Worm (Caenorhabditis elegans) whole organism, L4/young adult: ENCODE results near the gene Y51H4A.6.
"Not testable (repeated sequence)": the region's sequence is repeated elsewhere in the genome, so short reads cannot be mapped to it uniquely, and the experiment has no call there.

ENCODE experiments used
- W03F9.2 ChIP-seq: fragments of 150-350 bp; optimal IDR thresholded peaks from 2 replicates; lab custom pipeline; 2014; ENCODE audit warnings: missing biosample characterization, missing genetic modification characterization
- dao-5 ChIP-seq: sonication (generic microtip); optimal IDR thresholded peaks from 2 replicates; lab custom pipeline; 2016; ENCODE audit warnings: missing genotype, missing genetic modification characterization, moderate library complexity, missing compliant biosample characterization
- him-1 ChIP-seq: sonication (generic microtip); optimal IDR thresholded peaks from 2 replicates; lab custom pipeline; 2016; ENCODE audit warnings: missing genotype, missing genetic modification reagents, missing genetic modification characterization, missing compliant biosample characterization

Gene Y51H4A.6

DNA sequence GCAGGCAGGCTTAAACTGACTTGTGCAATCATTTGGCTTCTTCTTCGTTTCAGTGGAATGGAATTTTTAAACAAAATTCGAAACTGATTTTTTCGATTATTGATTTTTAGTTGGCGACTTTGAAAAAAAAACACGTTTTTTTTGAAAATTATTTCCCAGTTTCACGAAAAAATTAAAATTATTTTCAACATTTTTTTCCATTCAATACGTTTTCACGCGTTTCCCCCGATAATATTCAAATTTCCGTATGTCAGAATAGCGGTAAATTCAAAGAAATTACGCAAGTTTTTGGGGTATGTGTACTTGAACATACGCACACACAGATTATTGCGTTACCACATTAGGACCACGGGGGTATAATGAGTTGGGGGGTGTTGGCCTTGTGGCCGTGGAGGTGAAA lies 26.3 kb upstream of the Y51H4A.6 start, which contains the start of gene Y51H4A.935:
Y51H4A.935 (minus strand) TSS at position 101 of the 400 bp plus-strand sequence.
- TF ChIP-seq W03F9.2, dao-5, him-1 (tag; lab: Kevin White, UChicago): not testable (repeated sequence)

DNA sequence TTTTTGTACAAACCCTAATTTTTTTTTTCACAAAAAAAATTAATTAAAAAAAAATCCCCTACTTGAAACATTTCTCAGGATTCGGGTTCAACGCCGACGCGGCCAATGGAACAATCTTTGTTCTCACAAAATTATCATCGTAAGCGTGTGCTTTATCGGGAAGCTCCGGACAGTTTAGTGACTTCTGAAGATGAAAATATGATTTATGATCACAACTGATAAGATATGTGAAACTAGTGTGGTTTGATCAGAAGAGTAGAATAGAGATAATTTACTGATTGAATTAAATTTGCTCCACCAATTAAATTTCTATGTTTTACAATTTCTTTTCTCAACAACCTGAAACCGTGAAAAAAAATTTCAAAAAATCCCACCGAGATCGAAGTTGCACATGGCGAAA lies 8.4 kb upstream of the Y51H4A.6 start:
- TF ChIP-seq W03F9.2 (tag; lab: Kevin White, UChicago) (no peak), him-1 (tag; lab: Kevin White, UChicago) (no peak), dao-5 (tag; lab: Kevin White, UChicago) (no peak)

DNA sequence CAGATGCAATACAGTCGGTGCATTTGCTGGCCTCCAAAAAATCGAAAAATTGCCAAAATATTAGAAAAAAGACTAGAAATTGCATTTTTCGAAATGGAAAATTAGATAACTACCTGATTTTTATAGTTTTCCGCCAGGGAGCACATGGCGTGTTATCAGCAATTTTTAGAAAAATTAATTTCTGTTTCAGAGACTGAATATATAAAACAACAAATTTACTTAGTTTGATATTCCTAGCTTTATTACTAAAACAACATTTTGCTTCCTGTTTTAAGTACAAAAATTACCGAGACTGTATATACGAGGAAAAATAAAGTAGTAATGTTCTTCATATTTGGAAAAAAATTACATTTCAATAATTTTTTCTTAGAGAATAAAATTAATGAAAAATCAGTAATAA lies 7.4 kb upstream of the Y51H4A.6 start, which contains the start of gene Y51H4A.5:
Y51H4A.5 (minus strand) TSS at position 101 of the 400 bp plus-strand sequence.
- TF ChIP-seq W03F9.2 (tag; lab: Kevin White, UChicago) (no peak), dao-5 (tag; lab: Kevin White, UChicago) (no peak), him-1 (tag; lab: Kevin White, UChicago) (no peak)

DNA sequence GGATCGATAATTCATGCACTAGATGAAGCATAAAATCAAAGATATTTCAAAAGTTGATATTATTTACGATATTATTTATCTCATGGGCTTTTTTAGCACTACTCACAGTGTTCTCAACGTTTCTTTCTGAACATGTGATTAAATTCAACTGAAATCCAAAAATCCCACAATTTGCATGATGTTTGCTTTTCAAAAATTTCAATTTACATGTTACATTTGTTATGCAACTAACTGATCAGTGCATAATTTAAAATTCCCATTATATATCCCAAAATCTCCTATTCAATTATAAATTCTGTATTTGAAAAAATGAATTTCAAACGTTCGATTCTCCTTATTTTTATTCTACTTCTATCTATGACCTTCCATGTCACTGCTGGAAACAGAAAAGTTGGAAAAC lies 5.1 kb upstream of the Y51H4A.6 start, which contains the start of gene Y51H4A.937:
Y51H4A.937 (plus strand) TSS at position 301 of the 400 bp plus-strand sequence.
- TF ChIP-seq W03F9.2 (tag; lab: Kevin White, UChicago) (no peak), dao-5 (tag; lab: Kevin White, UChicago) (no peak), him-1 (tag; lab: Kevin White, UChicago) (no peak)

DNA sequence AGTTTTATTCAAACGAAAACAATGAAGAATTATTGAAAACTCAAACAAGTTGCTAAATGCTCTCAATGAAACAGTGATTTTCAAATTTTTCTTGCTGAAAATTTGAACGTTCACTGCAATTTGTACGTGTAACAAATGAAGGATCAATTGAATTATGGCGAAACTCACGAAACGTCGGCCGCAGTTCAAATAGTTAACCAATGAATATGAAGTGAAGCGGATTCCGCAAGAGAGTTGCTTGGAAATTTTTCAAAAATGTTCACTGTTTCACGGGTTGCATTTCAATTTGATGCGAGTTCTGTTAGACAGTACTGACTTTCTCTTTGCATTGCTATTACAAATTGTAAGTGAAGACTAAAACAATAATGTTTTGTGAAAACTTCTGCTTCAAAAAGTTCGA lies 1.4 kb downstream of the Y51H4A.6 start:
- TF ChIP-seq dao-5 (tag; lab: Kevin White, UChicago): no peak
- TF ChIP-seq him-1 (tag; lab: Kevin White, UChicago): no peak
- TF ChIP-seq W03F9.2 (tag; lab: Kevin White, UChicago): no peak

DNA sequence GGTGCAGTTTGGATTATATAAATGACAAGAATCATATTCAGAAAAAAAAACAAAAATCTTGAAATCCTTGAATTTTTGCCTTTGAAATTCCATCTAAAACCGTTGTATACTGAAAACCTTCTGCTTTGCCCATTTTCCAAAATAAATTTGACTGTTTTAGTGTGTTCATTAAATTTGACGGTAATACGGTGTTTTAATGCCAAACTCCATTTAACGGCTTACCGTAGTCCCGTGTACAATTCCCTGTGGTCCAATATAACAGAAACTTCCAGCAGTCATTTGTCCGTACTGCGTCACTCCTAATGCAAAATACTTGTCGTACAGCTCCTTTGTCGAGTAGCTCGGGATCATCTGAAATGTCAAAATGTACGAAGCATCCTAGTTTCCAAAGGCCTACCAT lies 7.1 kb downstream of the Y51H4A.6 start:
- TF ChIP-seq him-1 (tag; lab: Kevin White, UChicago): no peak
- no peak for TF ChIP-seq W03F9.2 (tag; lab: Kevin White, UChicago)
- TF ChIP-seq dao-5 (tag; lab: Kevin White, UChicago): no peak

DNA sequence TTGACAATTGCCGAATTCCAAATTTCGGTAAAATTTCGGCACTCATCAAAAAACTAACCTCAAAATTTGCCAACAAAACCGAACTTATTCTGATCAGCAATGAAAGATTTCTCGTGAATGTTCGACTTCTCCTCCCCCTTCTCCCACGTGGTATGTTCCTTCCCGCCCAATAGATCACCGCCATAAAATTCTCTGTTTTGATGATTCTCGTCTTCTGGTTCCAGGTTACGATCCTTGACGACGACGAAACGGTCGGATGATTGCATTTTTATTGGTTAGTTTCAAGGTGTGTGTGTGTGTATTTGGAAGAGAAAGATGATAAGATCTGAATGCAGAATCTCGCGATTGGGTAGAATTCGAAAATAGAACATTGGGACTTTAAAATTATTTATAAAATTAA lies 9.2 kb downstream of the Y51H4A.6 start, which contains the start of gene uroc-1:
uroc-1 (minus strand) TSS at position 101 of the 400 bp plus-strand sequence.
- no peak for TF ChIP-seq him-1 (tag; lab: Kevin White, UChicago)
- TF ChIP-seq W03F9.2 (tag; lab: Kevin White, UChicago): no peak
- TF ChIP-seq dao-5 (tag; lab: Kevin White, UChicago): no peak

DNA sequence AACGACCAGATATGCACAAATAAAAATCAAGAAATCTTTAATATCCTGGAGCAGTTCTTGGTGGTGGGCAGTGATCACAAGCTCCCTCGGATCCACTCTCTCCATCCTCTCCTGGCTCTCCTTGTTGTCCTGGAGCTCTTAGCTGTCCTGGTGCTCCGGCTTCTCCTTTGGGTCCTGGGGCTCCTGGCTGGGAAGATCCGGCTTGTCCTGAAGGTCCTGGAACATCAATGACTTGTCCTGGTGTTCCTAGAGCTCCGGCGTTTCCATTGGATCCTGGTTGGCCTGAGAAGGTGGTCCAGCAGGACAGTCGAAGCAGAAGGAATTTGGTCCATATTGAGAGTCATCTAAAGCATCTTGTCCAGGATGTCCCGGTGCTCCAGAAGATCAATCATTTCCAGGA lies 18.0 kb downstream of the Y51H4A.6 start:
- TF ChIP-seq W03F9.2 (tag; lab: Kevin White, UChicago) (no peak), dao-5 (tag; lab: Kevin White, UChicago) (no peak), him-1 (tag; lab: Kevin White, UChicago) (no peak)

DNA sequence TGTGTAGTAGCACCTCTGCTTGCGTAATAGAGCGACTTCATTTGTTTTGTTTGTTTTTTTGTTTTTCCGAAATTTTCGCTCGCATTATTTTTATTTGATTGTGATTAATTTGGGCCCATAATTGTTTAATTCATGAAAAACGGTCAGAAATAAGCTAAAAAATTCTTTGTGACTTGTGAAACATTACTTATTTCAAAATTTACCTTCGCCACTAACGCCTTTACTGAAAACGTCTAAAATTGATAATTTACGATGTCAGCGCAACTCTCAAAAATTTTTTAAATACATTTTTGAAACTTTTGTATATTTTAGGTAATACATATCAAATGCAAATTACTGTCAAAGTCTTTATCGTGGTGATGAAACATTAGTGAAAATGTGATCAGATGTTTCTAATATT lies 27.5 kb downstream of the Y51H4A.6 start:
- TF ChIP-seq dao-5 (tag; lab: Kevin White, UChicago) (no peak), W03F9.2 (tag; lab: Kevin White, UChicago) (no peak)

DNA sequence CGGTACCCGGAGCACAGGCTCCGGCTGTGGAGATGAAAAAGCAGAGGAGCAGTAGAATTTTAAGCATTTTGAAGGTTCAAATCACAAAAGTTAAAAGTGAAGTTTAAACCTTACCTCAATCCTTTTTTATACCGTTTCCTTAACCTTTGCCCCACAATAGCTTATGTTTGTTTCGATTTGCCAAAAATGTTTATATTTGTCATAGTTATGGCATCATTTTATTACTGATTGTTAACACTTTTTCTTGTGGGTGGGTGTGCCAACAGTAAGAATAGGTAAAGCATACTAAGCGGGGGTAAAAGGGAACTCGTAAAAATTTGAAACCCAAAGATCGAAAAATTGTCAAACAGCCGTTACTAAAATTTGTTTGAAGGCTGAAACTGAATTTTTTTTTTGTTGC lies 45.0 kb downstream of the Y51H4A.6 start, which contains the start of gene Y51H4A.8:
Y51H4A.8 (minus strand) TSS at position 101 of the 400 bp plus-strand sequence.
- TF ChIP-seq dao-5 (tag; lab: Kevin White, UChicago) (no peak), W03F9.2 (tag; lab: Kevin White, UChicago) (no peak), him-1 (tag; lab: Kevin White, UChicago) (no peak)
